Worm (Caenorhabditis elegans): ENCODE measurements around the gene coel-1.
A peak's percentile ranks its signal among the peaks of the same experiment; 100 is the strongest.

coel-1 gene

ce11 chrX:4265283-4265907, at the start of gene coel-1 (continued):
- TF ChIP-seq nhr-80 (tag; optimal IDR thresholded peaks at IDR 0.05) (peak; percentile 52), lin-35 (GFP tag; optimal IDR thresholded peaks at IDR 0.05) (no peak), ztf-22 (GFP tag; optimal IDR thresholded peaks at IDR 0.05) (no peak), sptf-2 (GFP tag; optimal IDR thresholded peaks at IDR 0.05) (no peak), zfh-2 (GFP tag; conservative IDR thresholded peaks at IDR 0.05) (peak; percentile 89), let-607 (tag; optimal IDR thresholded peaks at IDR 0.05) (no peak), F57A8.1 (GFP tag; optimal IDR thresholded peaks at IDR 0.05) (no peak), madf-10 (tag; optimal IDR thresholded peaks at IDR 0.05) (no peak), hsf-1 (GFP tag; IDR thresholded peaks at IDR 0.05) (no peak), F10E7.11 (tag; optimal IDR thresholded peaks at IDR 0.05) (no peak), unc-130 (GFP tag; optimal IDR thresholded peaks at IDR 0.05) (no peak), ztf-3 (GFP tag; optimal IDR thresholded peaks at IDR 0.05) (no peak), bed-1 (GFP tag; IDR thresholded peaks at IDR 0.05) (no peak), sea-2 (GFP tag; IDR thresholded peaks at IDR 0.05) (no peak), F49E8.2 (tag; optimal IDR thresholded peaks at IDR 0.05; ENCODE audit: insufficient read depth) (no peak), ceh-79 (tag; optimal IDR thresholded peaks at IDR 0.05) (no peak), madf-3 (GFP tag; IDR thresholded peaks at IDR 0.05) (no peak), lin-40 (tag; optimal IDR thresholded peaks at IDR 0.05) (peak; percentile 35), F39B2.1 (GFP tag; IDR thresholded peaks at IDR 0.05) (no peak), mes-4 (tag; optimal IDR thresholded peaks at IDR 0.05) (no peak), C06A6.2 (GFP tag; conservative IDR thresholded peaks at IDR 0.05) (no peak), B0336.3 (GFP tag; IDR thresholded peaks at IDR 0.05) (no peak), ztf-28 (GFP tag; IDR thresholded peaks at IDR 0.05) (no peak), lsy-27 (tag; optimal IDR thresholded peaks at IDR 0.05; ENCODE audit: borderline replicate concordance, insufficient read depth) (no peak), cebp-1 (GFP tag; IDR thresholded peaks at IDR 0.05) (no peak), cebp-1 (tag; optimal IDR thresholded peaks at IDR 0.05) (peak; percentile 60), snpc-1.1 (tag; optimal IDR thresholded peaks at IDR 0.05; ENCODE audit: insufficient read depth) (no peak), aptf-3 (GFP tag; IDR thresholded peaks at IDR 0.05) (no peak), repo-1 (tag; optimal IDR thresholded peaks at IDR 0.05) (no peak), atf-7 (tag; optimal IDR thresholded peaks at IDR 0.05) (no peak), fkh-3 (tag; optimal IDR thresholded peaks at IDR 0.05) (no peak), efl-1 (GFP tag; optimal IDR thresholded peaks at IDR 0.05) (no peak), F55B11.4 (tag; optimal IDR thresholded peaks at IDR 0.05; ENCODE audit: borderline replicate concordance, insufficient read depth) (no peak), nhr-90 (tag; optimal IDR thresholded peaks at IDR 0.05) (peak; percentile 3), hmg-1.2 (GFP tag; IDR thresholded peaks at IDR 0.05) (peak; percentile 64; the same call in 1 of the 2 replicates), bed-2 (GFP tag; IDR thresholded peaks at IDR 0.05) (0 out of 2 replicates have a peak, but pooled peaks have one; percentile 26)

- no peak for TF ChIP-seq bed-2 (GFP tag; IDR thresholded peaks at IDR 0.05)
- no peak for TF ChIP-seq dpl-1 (GFP tag; optimal IDR thresholded peaks at IDR 0.05)
- TF ChIP-seq lsl-1 (GFP tag; optimal IDR thresholded peaks at IDR 0.05): no peak
- no peak for TF ChIP-seq rcor-1 (GFP tag; IDR thresholded peaks at IDR 0.05)
- 0 out of 2 replicates have a peak, but pooled peaks have one; percentile 16 for TF ChIP-seq B0336.3 (GFP tag; IDR thresholded peaks at IDR 0.05)
- 0 out of 2 replicates have a peak, but pooled peaks have one; percentile 18 for TF ChIP-seq dox-1 (GFP tag; IDR thresholded peaks at IDR 0.05)
- no peak for TF ChIP-seq F23B12.7 (tag; optimal IDR thresholded peaks at IDR 0.05; ENCODE audit: insufficient read depth)
- no peak for TF ChIP-seq lin-54 (GFP tag; optimal IDR thresholded peaks at IDR 0.05)
- TF ChIP-seq nfya-2 (GFP tag; IDR thresholded peaks at IDR 0.05): 0 out of 2 replicates have a peak, but pooled peaks have one; percentile 23
- TF ChIP-seq F52B5.7 (tag; optimal IDR thresholded peaks at IDR 0.05): no peak
- no peak for TF ChIP-seq bed-1 (GFP tag; IDR thresholded peaks at IDR 0.05)
- TF ChIP-seq lag-1 (GFP tag; IDR thresholded peaks at IDR 0.05): no peak
- TF ChIP-seq lin-40 (tag; optimal IDR thresholded peaks at IDR 0.05): no peak
- peak; percentile 79 for TF ChIP-seq zfh-2 (GFP tag; conservative IDR thresholded peaks at IDR 0.05)
- no peak for TF ChIP-seq akir-1 (GFP tag; optimal IDR thresholded peaks at IDR 0.05)
- no peak for TF ChIP-seq K12H6.12 (tag; optimal IDR thresholded peaks at IDR 0.05)
- no peak for TF ChIP-seq Y67H2A.10 (GFP tag; conservative IDR thresholded peaks at IDR 0.05)
These were observed 48.6 kb upstream of the coel-1 start, which contains the start of the genes F20B6.10 and hpk-1 for ce11 chrX:4216894-4217293. Gene F20B6.10 (minus strand): TSS chrX:4217196. Gene hpk-1 (minus strand): TSS chrX:4217290.

All from whole organism, young adult.